Worm (Caenorhabditis elegans): Measurements from ENCODE around the gene unc-22.

DNA sequence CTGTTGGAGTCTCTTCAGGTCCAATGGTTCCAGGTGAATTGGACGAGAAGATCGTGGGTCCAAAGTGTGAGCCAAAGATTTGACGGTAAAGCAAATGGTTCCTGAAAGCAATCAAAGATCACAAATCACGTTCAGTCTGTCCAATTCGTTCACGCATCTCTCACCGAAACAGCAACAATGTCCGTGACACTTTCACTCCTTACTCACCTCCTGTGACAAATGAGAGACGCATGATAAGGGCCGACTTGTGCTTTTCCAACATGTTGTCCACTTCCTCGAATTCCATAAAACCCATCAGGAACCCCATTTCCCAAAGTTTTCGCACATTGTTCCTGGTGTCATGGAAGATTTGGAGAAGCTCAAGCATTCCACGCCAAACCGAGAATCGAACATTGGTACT is 29.6 kb upstream of the unc-22 start:
- TF ChIP-seq sem-2 (GFP tag; optimal IDR thresholded peaks at IDR 0.05) = no peak
- TF ChIP-seq elt-1 (tag; optimal IDR thresholded peaks at IDR 0.05; ENCODE audit: borderline replicate concordance, insufficient read depth) = no peak
- TF ChIP-seq unc-62 (GFP tag; optimal IDR thresholded peaks at IDR 0.05) = no peak
- no peak for TF ChIP-seq pha-4 (tag; optimal IDR thresholded peaks at IDR 0.05)
- TF ChIP-seq nhr-12 (tag; optimal IDR thresholded peaks at IDR 0.05) = no peak
- no peak for TF ChIP-seq snpc-4 (tag; optimal IDR thresholded peaks at IDR 0.05)
- TF ChIP-seq nhr-28 (tag; optimal IDR thresholded peaks at IDR 0.05) = no peak
- TF ChIP-seq mep-1 (tag; optimal IDR thresholded peaks at IDR 0.05) = no peak
- no peak for TF ChIP-seq tbx-8 (GFP tag; optimal IDR thresholded peaks at IDR 0.05)
- TF ChIP-seq mls-2 (tag; optimal IDR thresholded peaks at IDR 0.05) = no peak
- no peak for TF ChIP-seq elt-3 (tag; optimal IDR thresholded peaks at IDR 0.05)
- no peak for TF ChIP-seq sptf-1 (tag; optimal IDR thresholded peaks at IDR 0.05)
- TF ChIP-seq nhr-237 (tag; optimal IDR thresholded peaks at IDR 0.05) = no peak
- TF ChIP-seq lin-13 (tag; optimal IDR thresholded peaks at IDR 0.05) = no peak
